Fruit fly (Drosophila melanogaster): ENCODE data around the gene CG5618.

The CG5618 gene

DNA sequence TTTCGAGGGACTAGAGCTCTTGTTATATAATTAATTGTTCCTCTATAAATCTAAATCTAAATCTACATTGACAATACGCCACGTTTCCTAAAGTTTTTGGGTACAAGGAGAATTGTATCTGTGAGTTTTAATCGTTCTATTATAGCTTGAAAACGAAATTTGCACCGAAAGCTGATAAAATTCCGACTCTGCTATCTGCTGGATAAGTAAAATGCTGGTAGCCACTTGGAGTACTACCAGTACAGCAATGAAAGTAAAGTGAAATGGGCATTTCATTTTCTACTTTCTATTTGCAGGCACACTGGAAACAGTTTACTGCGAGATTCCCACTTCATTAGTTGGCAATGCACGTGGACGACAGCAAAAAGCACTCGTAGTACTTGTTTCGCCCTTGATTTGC, at the start of gene CG5618:
Gene CG5618 (plus strand): TSS at position 301 of the 400 bp plus-strand sequence.
- TF ChIP-seq CG17801 (GFP tag; optimal IDR thresholded peaks at IDR 0.05; ENCODE audit: partially characterized antibody), result no peak

DNA sequence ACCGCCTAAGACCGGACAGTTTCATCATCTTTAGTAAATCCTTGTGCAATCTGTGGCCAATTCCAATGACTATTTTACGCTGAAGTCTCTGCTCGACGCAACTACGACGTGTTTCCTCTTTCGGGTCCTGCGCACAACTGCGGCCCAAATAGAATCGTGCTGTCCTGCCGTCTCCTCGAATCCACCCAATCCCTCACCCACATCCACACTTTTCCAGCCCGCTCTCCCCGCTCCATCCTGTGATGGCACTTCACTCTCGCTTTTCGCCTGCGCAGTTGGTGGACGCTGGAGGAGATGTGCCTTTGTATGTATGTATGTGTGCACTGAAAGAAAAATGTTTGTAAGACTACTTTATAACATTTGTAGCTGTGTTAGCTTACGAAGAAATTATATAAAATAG, 47.1 kb upstream of the CG5618 start, which contains the start of gene CG32225:
Gene CG32225 (minus strand): TSS at position 142 of the 400 bp plus-strand sequence.
- TF ChIP-seq CG17801 (GFP tag; optimal IDR thresholded peaks at IDR 0.05; ENCODE audit: partially characterized antibody), result no peak

DNA sequence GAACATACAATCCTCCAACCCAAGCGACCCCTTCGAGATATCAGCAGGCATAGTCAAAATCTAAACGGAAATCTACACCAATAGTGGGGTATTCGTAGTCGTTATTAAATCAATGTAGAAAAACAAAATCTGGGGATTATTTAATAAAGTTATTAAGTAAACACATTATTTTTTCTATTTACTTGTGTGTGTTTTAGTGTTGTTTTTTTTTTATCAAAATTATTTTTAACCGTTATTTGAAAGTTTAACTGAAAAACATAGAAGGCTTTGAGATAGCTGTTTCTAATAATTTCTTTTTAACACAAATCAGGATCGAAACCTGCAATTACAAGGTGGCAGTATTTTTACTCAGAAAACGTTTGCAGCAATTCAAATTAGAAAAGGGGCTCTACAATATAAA, 43.9 kb upstream of the CG5618 start, which contains the start of gene polo:
Gene polo (plus strand): TSS at position 301 of the 400 bp plus-strand sequence.
- TF ChIP-seq CG17801 (GFP tag; optimal IDR thresholded peaks at IDR 0.05; ENCODE audit: partially characterized antibody), result no peak

DNA sequence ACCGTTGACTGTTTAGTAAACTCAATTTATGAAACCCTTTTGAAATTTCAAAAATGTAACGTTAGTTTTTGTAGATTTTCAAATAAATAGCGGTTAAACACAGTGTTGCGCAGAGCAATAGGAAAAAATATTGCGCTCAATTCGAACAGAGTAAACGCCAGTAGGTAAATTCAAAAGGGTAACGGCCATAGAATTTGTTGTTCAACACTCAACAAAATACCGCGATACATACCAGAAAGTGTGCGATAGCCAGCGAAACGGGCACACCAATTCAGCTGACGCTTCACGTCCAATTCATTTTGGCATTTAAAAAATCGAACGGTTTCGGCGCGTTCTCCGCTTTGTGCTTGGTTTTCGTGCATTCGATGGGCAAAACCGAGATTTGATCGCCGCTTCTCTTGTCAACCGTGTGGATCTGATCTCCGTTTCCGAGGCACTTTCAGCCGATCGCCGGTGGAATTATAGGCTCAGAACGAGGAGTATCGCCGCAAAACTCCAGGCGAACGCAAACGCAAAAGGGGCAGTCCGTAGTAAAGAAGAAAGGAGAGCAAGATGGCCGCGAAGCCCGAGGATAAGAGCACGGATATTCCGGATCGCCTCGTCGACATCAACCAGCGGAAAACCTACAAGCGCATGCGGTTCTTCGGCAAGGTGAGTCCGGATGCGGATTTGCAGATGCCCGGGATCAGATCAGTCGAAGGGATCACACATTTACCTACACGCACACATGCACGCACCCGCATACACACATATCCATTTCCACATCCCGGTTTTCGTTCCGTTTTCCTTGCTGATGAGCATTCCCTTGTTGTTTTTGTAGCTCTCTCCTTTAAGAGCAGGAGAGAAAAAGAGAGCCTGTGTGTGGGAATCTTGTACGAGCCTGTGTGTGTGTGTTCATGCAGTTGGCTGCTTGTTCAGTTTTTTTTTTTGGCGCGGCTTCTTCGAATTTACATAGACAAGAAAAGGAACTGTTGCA, 43.2 kb upstream of the CG5618 start:
- TF ChIP-seq CG17801 (GFP tag; optimal IDR thresholded peaks at IDR 0.05; ENCODE audit: partially characterized antibody), result peak; percentile 20

DNA sequence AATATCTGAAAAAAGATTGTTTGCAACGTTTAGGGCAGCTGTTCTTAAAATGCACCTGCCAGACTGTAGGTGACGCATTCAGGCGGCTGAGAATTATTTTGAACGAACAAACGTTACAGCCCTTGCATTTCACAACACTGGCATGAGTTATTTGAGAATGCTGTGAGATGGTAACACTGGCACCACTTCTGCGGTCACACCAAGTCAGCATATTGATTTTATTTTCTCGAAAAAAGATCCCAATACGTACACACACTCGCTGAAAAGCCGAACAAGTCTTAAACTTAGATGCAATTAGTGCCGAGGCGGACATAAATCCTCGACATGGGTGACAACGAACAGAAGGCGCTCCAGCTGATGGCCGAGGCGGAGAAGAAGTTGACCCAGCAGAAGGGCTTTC, 39.8 kb upstream of the CG5618 start, which contains the start of gene alphaSnap:
Gene alphaSnap (plus strand): TSS at position 164 of the 400 bp plus-strand sequence.
- peak; percentile 63 for TF ChIP-seq CG17801 (GFP tag; optimal IDR thresholded peaks at IDR 0.05; ENCODE audit: partially characterized antibody)

DNA sequence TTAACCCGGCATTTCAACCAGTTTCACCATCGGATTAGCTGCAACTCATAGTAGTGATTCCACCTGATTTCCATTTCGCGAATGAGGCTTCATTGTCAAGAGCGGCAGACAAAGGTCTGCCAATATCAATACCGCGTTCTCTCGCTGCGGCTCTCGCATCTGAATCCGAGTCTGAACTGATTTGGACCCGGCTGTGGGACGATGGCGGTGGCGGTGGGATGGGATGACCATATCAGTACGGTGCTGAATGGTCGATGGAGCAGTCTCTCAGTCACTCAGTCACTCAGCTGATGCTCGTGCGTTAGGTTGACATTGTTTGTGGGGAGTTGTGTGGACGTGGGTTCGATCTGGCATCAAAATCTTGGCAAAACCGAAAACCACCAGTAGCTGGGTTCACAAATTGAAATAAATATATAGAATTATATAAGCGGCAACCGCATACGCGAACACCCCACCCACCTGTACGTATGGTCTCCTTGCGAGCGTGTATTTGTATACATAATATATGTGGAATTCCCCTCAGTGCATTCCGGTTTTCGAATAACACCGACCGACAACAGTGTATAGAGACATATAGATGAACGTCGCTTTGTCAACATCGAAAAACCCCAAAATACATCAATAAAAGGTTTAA, 36.2 kb upstream of the CG5618 start, which contains the start of gene Spn77Ba:
Gene Spn77Ba (plus strand): TSS at position 235 of the 634 bp plus-strand sequence.
- TF ChIP-seq CG17801 (GFP tag; optimal IDR thresholded peaks at IDR 0.05; ENCODE audit: partially characterized antibody), result no peak

DNA sequence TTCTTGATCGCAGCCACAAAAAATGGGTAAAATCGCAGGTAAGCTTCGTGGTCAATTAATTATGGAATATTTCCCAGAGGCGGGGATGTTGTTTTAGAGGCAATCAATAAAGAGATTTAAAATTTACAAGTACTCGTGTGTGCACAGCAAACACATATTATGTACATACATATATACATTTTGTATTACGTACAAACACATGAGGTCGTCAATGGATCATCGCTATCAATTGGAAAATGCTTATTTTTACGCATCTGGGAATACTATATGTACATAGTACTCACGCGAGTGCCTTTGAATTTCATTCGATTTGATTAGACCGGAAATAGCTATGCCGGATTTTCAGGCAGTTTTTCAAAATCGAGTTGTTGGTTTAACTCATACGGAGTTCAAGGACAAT, 35.5 kb upstream of the CG5618 start:
- no peak for TF ChIP-seq CG17801 (GFP tag; optimal IDR thresholded peaks at IDR 0.05; ENCODE audit: partially characterized antibody)

DNA sequence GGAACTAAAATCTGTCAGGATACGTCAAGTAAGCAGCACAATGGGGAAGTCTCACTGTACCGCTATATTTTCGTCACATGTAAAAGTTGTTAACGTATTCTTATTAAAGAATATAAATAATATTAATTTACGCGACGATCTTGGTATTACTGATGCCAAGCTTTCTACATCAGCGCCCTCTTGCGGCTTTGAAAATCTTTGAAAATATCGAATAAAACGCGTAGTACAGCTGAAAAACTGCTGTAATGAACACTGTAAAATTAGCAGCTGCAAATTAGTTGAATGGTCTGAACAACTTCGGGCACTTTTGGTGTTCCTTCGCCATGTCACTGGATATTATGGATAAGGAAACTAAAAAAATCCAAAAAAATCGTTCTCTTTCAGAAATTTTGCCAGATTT, 33.2 kb upstream of the CG5618 start:
- TF ChIP-seq CG17801 (GFP tag; optimal IDR thresholded peaks at IDR 0.05; ENCODE audit: partially characterized antibody), result no peak

DNA sequence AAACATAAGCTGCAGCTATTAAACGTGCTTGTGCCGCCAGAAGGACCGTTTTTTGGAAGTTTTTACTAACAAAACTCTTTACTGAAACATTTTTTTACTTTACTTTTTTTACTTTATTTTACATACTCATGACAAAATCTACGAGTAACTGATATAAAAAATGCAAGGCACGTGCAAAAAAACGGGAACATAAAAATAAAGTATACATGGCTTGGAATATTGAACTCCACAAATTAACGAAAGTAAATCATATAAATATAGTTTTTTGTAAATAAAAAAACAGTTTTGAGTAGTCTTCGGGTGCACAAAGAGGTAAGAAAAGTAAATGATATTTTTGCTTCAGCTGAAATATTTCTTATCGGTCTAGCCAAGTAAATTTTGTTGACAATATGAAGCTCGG, 32.6 kb upstream of the CG5618 start, which contains the start of gene Spn77Bb:
Gene Spn77Bb (plus strand): TSS at position 301 of the 400 bp plus-strand sequence.
- TF ChIP-seq CG17801 (GFP tag; optimal IDR thresholded peaks at IDR 0.05; ENCODE audit: partially characterized antibody), result no peak

DNA sequence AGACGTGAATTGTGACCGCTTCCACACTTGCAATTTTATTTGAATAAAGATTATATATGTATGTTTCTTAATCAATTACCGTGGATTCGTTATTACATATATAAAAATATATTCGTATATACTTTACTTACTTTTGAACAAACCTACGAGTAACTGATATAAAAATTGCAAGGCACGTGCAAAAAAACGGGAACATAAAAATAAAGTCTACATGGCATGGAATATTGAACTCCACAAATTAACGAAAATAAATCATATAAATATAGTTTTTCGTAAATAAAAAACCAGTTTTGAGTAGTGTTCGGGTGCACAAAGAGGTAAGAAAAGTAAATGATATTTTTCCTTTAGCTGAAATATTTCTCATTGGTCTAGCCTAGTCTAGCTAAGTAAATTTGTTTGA, 10.9 kb upstream of the CG5618 start, which contains the start of gene Spn77Bc:
Gene Spn77Bc (plus strand): TSS at position 301 of the 400 bp plus-strand sequence.
- no peak for TF ChIP-seq CG17801 (GFP tag; optimal IDR thresholded peaks at IDR 0.05; ENCODE audit: partially characterized antibody)

DNA sequence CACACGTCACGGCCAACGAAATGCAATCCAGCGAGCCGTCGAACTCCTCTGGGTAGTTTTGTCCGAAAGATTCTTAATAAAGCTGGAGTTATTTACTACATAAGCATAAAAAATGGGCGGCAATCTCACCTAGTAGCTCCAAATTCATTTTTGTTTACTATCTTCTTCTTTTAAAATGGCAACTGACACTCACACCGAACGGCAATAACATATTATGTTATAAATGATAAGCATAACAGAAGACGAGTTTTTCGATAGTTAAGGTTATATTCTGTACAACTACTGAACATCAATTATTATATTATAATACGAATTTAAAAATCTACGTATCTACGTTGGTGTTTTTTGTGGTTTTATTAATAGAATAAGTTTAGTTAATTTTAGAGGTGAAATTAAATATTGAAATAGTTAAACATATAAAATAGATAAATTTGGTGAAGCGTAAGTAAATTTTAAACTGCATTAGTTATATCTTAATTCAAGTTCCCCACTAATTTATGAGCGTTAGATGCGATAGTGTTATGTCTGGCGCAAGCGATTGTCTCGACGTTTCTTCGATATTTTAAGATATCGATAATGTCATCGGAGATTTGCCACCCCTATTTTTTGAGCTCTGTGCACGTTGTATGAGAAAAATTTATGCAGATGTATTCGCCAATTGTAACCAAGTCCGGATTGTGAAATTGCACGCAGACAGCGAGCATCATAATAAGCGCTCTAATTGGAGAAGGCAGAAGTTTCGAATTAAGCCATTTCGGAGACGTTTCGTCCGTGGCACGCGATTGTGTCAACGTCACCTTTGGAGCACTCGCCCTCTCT, 5.3 kb upstream of the CG5618 start, which contains the start of the genes Rbbp5 and eRF1:
Gene Rbbp5 (minus strand): TSS at position 181 of the 819 bp plus-strand sequence.
Gene eRF1 (plus strand): TSS at position 594 of the 819 bp plus-strand sequence.
- peak; percentile 78 for TF ChIP-seq CG17801 (GFP tag; optimal IDR thresholded peaks at IDR 0.05; ENCODE audit: partially characterized antibody)

DNA sequence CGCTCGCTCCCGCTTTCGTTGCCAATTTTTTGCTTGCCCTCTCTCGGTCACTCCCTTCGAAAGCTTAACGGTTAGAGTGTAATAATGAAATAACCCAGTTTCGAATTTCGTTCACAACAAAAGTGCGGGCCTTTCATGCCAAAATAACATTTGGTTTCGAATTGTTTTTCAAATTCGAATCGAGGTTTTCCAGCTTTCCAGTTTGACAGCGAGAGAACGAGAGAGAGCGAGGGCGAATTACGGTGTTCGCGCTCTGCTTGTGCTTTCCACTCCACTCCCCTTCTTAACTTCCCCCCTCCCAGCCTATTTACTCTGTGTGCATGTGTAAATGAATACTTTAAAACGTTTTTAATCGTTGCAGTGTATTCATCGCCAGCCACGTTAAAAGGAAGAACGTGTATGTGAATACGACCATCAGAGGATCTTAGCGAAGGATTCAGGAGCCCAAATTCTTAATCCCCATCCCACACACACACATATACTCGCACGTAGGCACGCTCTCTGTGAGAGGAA, 4.6 kb upstream of the CG5618 start:
- TF ChIP-seq CG17801 (GFP tag; optimal IDR thresholded peaks at IDR 0.05; ENCODE audit: partially characterized antibody), result no peak

DNA sequence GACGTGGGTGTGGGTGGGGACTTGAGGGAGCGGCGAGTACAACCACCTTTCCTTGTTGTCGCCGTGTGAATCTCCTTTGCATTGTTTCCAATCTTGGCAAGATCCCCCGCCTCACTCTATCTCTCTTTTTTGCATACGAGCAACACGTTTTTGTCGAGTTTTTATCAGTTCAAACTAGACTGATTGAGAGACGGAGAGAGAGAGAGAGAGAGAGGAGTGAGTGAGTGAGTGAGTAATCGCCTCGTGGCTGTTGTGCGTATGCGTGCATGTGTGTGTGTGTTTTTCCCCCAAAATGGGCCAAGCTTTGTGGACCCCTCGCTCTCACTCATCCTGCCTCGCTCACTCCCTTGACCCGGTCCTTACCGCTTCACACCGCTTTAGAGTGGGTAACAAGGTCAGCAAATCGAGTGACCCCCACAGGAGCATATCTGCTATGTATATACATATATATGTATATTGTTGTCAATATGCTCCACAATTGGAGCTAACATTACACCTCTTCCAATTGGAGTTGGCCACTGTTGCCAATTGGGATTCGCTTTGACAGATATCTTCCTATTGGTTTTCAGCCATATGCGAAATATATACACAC, 3.8 kb upstream of the CG5618 start:
- TF ChIP-seq CG17801 (GFP tag; optimal IDR thresholded peaks at IDR 0.05; ENCODE audit: partially characterized antibody), result no peak

All from ovary, adult (tissue).